Fruit fly (Drosophila melanogaster) whole organism, adult: ENCODE measurements around the gene Gr92a.

Experiments
- CG12768 ChIP-seq: fragments of 200-800 bp; sonication (Bioruptor generic); optimal IDR thresholded peaks from 2 replicates; lab custom pipeline; 2017; ENCODE audit warnings: missing biosample characterization, missing genetic modification characterization, mild to moderate bottlenecking, moderate library complexity, missing genetic modification reagents
- CG7045 ChIP-seq: fragments of 200-800 bp; sonication (Bioruptor generic); optimal IDR thresholded peaks from 2 replicates; lab custom pipeline; 2017; ENCODE audit warnings: missing biosample characterization, mild to moderate bottlenecking, missing genetic modification characterization
- cic ChIP-seq: fragments of 200-800 bp; sonication (Bioruptor generic); optimal IDR thresholded peaks from 2 replicates; lab custom pipeline; 2017; ENCODE audit warnings: missing biosample characterization, mild to moderate bottlenecking, missing genetic modification characterization, moderate library complexity
- ovo ChIP-seq: fragments of 200-800 bp; sonication (Bioruptor generic); optimal IDR thresholded peaks from 2 replicates; lab custom pipeline; 2016; ENCODE audit warnings: missing biosample characterization, missing genetic modification characterization
- pad ChIP-seq: fragments of 200-800 bp; sonication (Bioruptor generic); optimal IDR thresholded peaks from 3 replicates; lab custom pipeline; 2017; ENCODE audit warnings: missing biosample characterization, missing genetic modification characterization, mild to moderate bottlenecking, moderate library complexity, missing genetic modification reagents

dm6 chr3R:20107863-20108262 lies 13.0 kb upstream of the Gr92a start, which contains the start of gene CG31206:
- no peak for TF ChIP-seq CG12768 (GFP tag; lab: Kevin White, UChicago)
- TF ChIP-seq pad (GFP tag; lab: Kevin White, UChicago) = no peak
- TF ChIP-seq CG7045 = no peak
- no peak for TF ChIP-seq ovo
- TF ChIP-seq cic = no peak
